Worm (Caenorhabditis elegans) whole organism, late embryonic: ENCODE data around the gene sdz-1.

Source experiments
- K09A11.1 ChIP-seq: sonication (generic microtip); optimal IDR thresholded peaks from 2 replicates; lab custom pipeline; 2017; ENCODE audit warnings: antibody characterized with exemption, mild to moderate bottlenecking, missing genetic modification characterization, missing compliant biosample characterization; ENCODE audit not compliant: insufficient read depth
- ahr-1 ChIP-seq: sonication (generic microtip); optimal IDR thresholded peaks from 2 replicates; lab custom pipeline; 2016; ENCODE audit warnings: missing genetic modification characterization, missing compliant biosample characterization
- ama-1 ChIP-seq: fragments of 150-350 bp; optimal IDR thresholded peaks from 2 replicates; lab custom pipeline; 2014
- ceh-31 ChIP-seq: sonication (generic microtip); optimal IDR thresholded peaks from 2 replicates; lab custom pipeline; 2016; ENCODE audit warnings: missing genetic modification characterization, missing compliant biosample characterization
- ceh-6 ChIP-seq: fragments of 200-800 bp; sonication (Bioruptor generic); optimal IDR thresholded peaks from 2 replicates; lab custom pipeline; 2018; ENCODE audit warnings: mild to moderate bottlenecking, missing genetic modification characterization, missing compliant biosample characterization
- che-1 ChIP-seq: sonication (generic microtip); optimal IDR thresholded peaks from 2 replicates; lab custom pipeline; 2016; ENCODE audit warnings: mild to moderate bottlenecking, missing genetic modification characterization, missing compliant biosample characterization
- dmd-4 ChIP-seq: sonication (generic microtip); optimal IDR thresholded peaks from 2 replicates; lab custom pipeline; 2016; ENCODE audit warnings: borderline replicate concordance, missing genetic modification characterization, missing compliant biosample characterization
- elt-2 ChIP-seq: sonication (generic microtip); optimal IDR thresholded peaks from 2 replicates; lab custom pipeline; 2016; ENCODE audit warnings: missing genetic modification reagents, missing genetic modification characterization, missing compliant biosample characterization
- eyg-1 ChIP-seq: sonication (generic microtip); optimal IDR thresholded peaks from 2 replicates; lab custom pipeline; 2016; ENCODE audit warnings: missing genotype, missing genetic modification characterization, missing compliant biosample characterization
- fax-1 ChIP-seq: sonication (generic microtip); optimal IDR thresholded peaks from 2 replicates; lab custom pipeline; 2016; ENCODE audit warnings: missing genotype, missing genetic modification characterization, missing compliant biosample characterization
- fkh-6 ChIP-seq: sonication (generic microtip); optimal IDR thresholded peaks from 2 replicates; lab custom pipeline; 2016; ENCODE audit warnings: missing genetic modification characterization, missing compliant biosample characterization
- hlh-15 ChIP-seq: sonication (generic microtip); optimal IDR thresholded peaks from 2 replicates; lab custom pipeline; 2016; ENCODE audit warnings: missing genetic modification characterization, missing compliant biosample characterization
- hlh-8 ChIP-seq: sonication (generic microtip); optimal IDR thresholded peaks from 2 replicates; lab custom pipeline; 2016; ENCODE audit warnings: missing genotype, missing genetic modification characterization, missing compliant biosample characterization
- lim-6 ChIP-seq: sonication (generic microtip); optimal IDR thresholded peaks from 2 replicates; lab custom pipeline; 2016; ENCODE audit warnings: missing genetic modification characterization, missing compliant biosample characterization
- madf-2 ChIP-seq: sonication (generic microtip); optimal IDR thresholded peaks from 2 replicates; lab custom pipeline; 2017; ENCODE audit warnings: missing genetic modification characterization, missing compliant biosample characterization
- mec-3 ChIP-seq: sonication (generic microtip); optimal IDR thresholded peaks from 2 replicates; lab custom pipeline; 2016; ENCODE audit warnings: borderline replicate concordance, missing genetic modification characterization, missing compliant biosample characterization
- nhr-232 ChIP-seq: sonication (generic microtip); optimal IDR thresholded peaks from 2 replicates; lab custom pipeline; 2016; ENCODE audit warnings: missing genetic modification characterization, missing compliant biosample characterization
- npax-4 ChIP-seq: sonication (generic microtip); optimal IDR thresholded peaks from 2 replicates; lab custom pipeline; 2016; ENCODE audit warnings: missing genetic modification characterization, missing compliant biosample characterization
- pag-3 ChIP-seq: sonication (generic microtip); optimal IDR thresholded peaks from 2 replicates; lab custom pipeline; 2016; ENCODE audit warnings: missing compliant biosample characterization, missing genetic modification characterization, borderline replicate concordance
- ref-2 ChIP-seq: sonication (generic microtip); optimal IDR thresholded peaks from 2 replicates; lab custom pipeline; 2016; ENCODE audit warnings: missing genetic modification characterization, missing compliant biosample characterization
- sox-4 ChIP-seq: sonication (generic microtip); optimal IDR thresholded peaks from 2 replicates; lab custom pipeline; 2017; ENCODE audit warnings: mild to moderate bottlenecking, missing genetic modification characterization, inconsistent platforms, missing compliant biosample characterization
- tbx-2 ChIP-seq: sonication (generic microtip); optimal IDR thresholded peaks from 2 replicates; lab custom pipeline; 2016; ENCODE audit warnings: missing genetic modification characterization, missing compliant biosample characterization
- unc-55 ChIP-seq: sonication (generic microtip); optimal IDR thresholded peaks from 2 replicates; lab custom pipeline; 2017; ENCODE audit warnings: missing biosample characterization, missing genetic modification reagents, missing genetic modification characterization
- zip-5 ChIP-seq: sonication (generic microtip); optimal IDR thresholded peaks from 2 replicates; lab custom pipeline; 2016; ENCODE audit warnings: missing genetic modification characterization, missing compliant biosample characterization

sdz-1 gene

DNA sequence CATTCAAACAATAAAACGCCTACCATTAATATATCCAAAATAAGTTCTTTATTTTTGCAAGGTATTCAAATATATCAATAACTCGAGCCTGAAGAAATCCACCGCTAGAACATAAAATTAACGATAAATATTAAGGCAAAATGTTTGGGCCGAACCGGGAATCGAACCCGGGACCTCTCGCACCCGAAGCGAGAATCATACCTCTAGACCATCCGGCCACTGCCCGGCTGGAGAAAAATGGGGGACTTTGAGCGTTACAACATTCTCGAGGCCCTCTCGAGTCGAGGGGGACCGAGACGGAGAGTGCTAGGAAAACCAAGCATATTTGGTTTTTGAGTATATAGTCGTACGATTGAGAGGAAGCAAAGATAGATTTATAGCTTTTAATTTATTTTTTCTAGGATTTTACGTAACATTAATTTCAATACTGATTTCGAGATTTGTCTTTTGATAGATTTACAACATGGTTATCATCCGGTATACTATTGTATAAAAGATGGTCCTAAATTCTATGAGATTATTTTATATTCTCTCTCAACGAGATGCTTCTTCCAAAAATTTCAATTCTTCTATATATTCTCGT is 49.8 kb downstream of the sdz-1 start, which contains the start of gene flp-23 (continued):
- no peak for TF ChIP-seq mec-3 (tag; lab: Kevin White, UChicago)
- TF ChIP-seq ref-2 (tag; lab: Kevin White, UChicago), result peak; percentile 58
- TF ChIP-seq hlh-8 (tag; lab: Kevin White, UChicago), result no peak
- TF ChIP-seq npax-4, result peak; percentile 60
- peak; percentile 68 for TF ChIP-seq fkh-6 (tag; lab: Kevin White, UChicago)
- peak; percentile 70 for TF ChIP-seq tbx-2
- peak; percentile 60 for TF ChIP-seq fax-1 (tag; lab: Kevin White, UChicago)
- peak; percentile 69 for TF ChIP-seq nhr-232
- peak; percentile 63 for TF ChIP-seq elt-2 (tag; lab: Kevin White, UChicago)
- TF ChIP-seq K09A11.1, result peak; percentile 56
- peak; percentile 59 for TF ChIP-seq ceh-6
- peak; percentile 54 for TF ChIP-seq eyg-1
- no peak for TF ChIP-seq unc-55 (GFP tag; lab: Kevin White, UChicago)
- TF ChIP-seq dmd-4 (tag; lab: Kevin White, UChicago), result peak; percentile 54
- TF ChIP-seq che-1, result peak; percentile 79
- TF ChIP-seq zip-5 (tag; lab: Kevin White, UChicago), result peak; percentile 53
- peak; percentile 57 for TF ChIP-seq ceh-31 (tag; lab: Kevin White, UChicago)
- no peak for TF ChIP-seq lim-6 (tag; lab: Kevin White, UChicago)
- no peak for TF ChIP-seq ama-1 (lab: Kevin White, UChicago)
- peak; percentile 66 for TF ChIP-seq sox-4 (tag; lab: Kevin White, UChicago)
- TF ChIP-seq ahr-1 (tag; lab: Kevin White, UChicago), result no peak
- TF ChIP-seq hlh-15 (tag; lab: Kevin White, UChicago), result peak; percentile 29
- no peak for TF ChIP-seq pag-3 (tag; lab: Kevin White, UChicago)
- TF ChIP-seq madf-2 (tag; lab: Kevin White, UChicago), result peak; percentile 59
